Worm (Caenorhabditis elegans) whole organism, L1 larva: ENCODE measurements around the gene H13N06.7.

Source experiments
- C16A3.4 ChIP-seq: fragments of 150-350 bp; optimal IDR thresholded peaks from 2 replicates; lab custom pipeline; 2014; ENCODE audit warnings: missing biosample characterization, missing genetic modification characterization
- F16B12.6 ChIP-seq: fragments of 150-350 bp; optimal IDR thresholded peaks from 2 replicates; lab custom pipeline; 2014; ENCODE audit warnings: missing biosample characterization, missing genetic modification characterization
- Y116A8C.19 ChIP-seq: sonication (generic microtip); optimal IDR thresholded peaks from 2 replicates; lab custom pipeline; 2016; ENCODE audit warnings: missing compliant biosample characterization, missing genetic modification characterization, borderline replicate concordance
- aly-2 ChIP-seq: fragments of 150-350 bp; optimal IDR thresholded peaks from 2 replicates; lab custom pipeline; 2014; ENCODE audit warnings: missing biosample characterization, missing genetic modification characterization
- blmp-1 ChIP-seq: fragments of 150-350 bp; optimal IDR thresholded peaks from 2 replicates; lab custom pipeline; 2014; ENCODE audit warnings: missing biosample characterization, missing genetic modification characterization
- ceh-63 ChIP-seq: fragments of 200-800 bp; sonication (Bioruptor generic); optimal IDR thresholded peaks from 2 replicates; lab custom pipeline; 2018; ENCODE audit warnings: mild to moderate bottlenecking, missing genetic modification characterization, missing compliant biosample characterization
- ces-1 ChIP-seq: fragments of 150-350 bp; optimal IDR thresholded peaks from 2 replicates; lab custom pipeline; 2014; ENCODE audit warnings: missing biosample characterization, missing genetic modification reagents, missing genetic modification characterization
- dpl-1 ChIP-seq, 3 experiments: fragments of 150-350 bp in 2 of 3; sonication (generic microtip) in 1 of 3; optimal IDR thresholded peaks; 2 replicates each; lab custom pipeline; 2014 to 2017; ENCODE audit warnings: missing biosample characterization in 3 of 3, missing genetic modification characterization in 3 of 3, missing genetic modification reagents in 3 of 3
- efl-1 ChIP-seq, 4 experiments: fragments of 150-350 bp; optimal IDR thresholded peaks in 3 of 4; peaks in 1 of 4; 1 replicate in 1 of 4; 2 replicates in 3 of 4; lab custom pipeline; 2014; ENCODE audit warnings: missing biosample characterization in 2 of 4, missing genetic modification characterization in 2 of 4, missing genetic modification reagents in 2 of 4
- efl-3 ChIP-seq: fragments of 200-800 bp; sonication (Bioruptor generic); optimal IDR thresholded peaks from 2 replicates; lab custom pipeline; 2018; ENCODE audit warnings: mild to moderate bottlenecking, missing genetic modification characterization, missing compliant biosample characterization
- elt-3 ChIP-seq, 6 experiments: fragments of 150-350 bp in 1 of 6; sonication (generic microtip); optimal IDR thresholded peaks; 2 replicates each; lab custom pipeline; 2017 to 2018; ENCODE audit warnings: missing biosample characterization in 6 of 6, missing genetic modification characterization in 6 of 6, inconsistent platforms in 1 of 6
- fkh-10 ChIP-seq: sonication (generic microtip); optimal IDR thresholded peaks from 2 replicates; lab custom pipeline; 2017; ENCODE audit warnings: missing biosample characterization, missing genetic modification reagents, missing genetic modification characterization
- grh-1 ChIP-seq: fragments of 200-800 bp; sonication (Bioruptor generic); IDR thresholded peaks from 2 replicates; pipeline ENCODE4 v1.3.6; 2022; ENCODE audit warnings: missing genetic modification reagents, missing genetic modification characterization, missing compliant biosample characterization
- hlh-17 ChIP-seq: fragments of 200-800 bp; sonication (Bioruptor generic); optimal IDR thresholded peaks from 2 replicates; lab custom pipeline; 2018; ENCODE audit warnings: missing genetic modification characterization, mild to moderate bottlenecking, missing compliant biosample characterization, moderate library complexity, borderline replicate concordance
- lin-14 ChIP-seq: fragments of 200-800 bp; sonication (Bioruptor generic); optimal IDR thresholded peaks from 2 replicates; lab custom pipeline; 2018; ENCODE audit warnings: mild to moderate bottlenecking, missing genetic modification characterization, moderate library complexity, missing compliant biosample characterization
- lin-15B ChIP-seq: fragments of 150-350 bp; sonication (generic microtip); optimal IDR thresholded peaks from 3 replicates; lab custom pipeline; 2014; ENCODE audit warnings: missing biosample characterization, missing genetic modification characterization
- lin-35 ChIP-seq, 2 experiments: fragments of 150-350 bp; optimal IDR thresholded peaks; 2 replicates each; lab custom pipeline; 2014; ENCODE audit warnings: missing biosample characterization in 2 of 2, missing genetic modification characterization in 2 of 2, missing genetic modification reagents in 2 of 2
- lir-3 ChIP-seq: sonication (generic microtip); optimal IDR thresholded peaks from 2 replicates; lab custom pipeline; 2016; ENCODE audit warnings: mild to moderate bottlenecking, missing genetic modification characterization, moderate library complexity, missing compliant biosample characterization; ENCODE audit not compliant: poor library complexity
- mdl-1 ChIP-seq, 2 experiments: fragments of 150-350 bp; optimal IDR thresholded peaks; 2 replicates each; lab custom pipeline; 2014 to 2017; ENCODE audit warnings: missing biosample characterization in 2 of 2, missing genetic modification characterization in 2 of 2, inconsistent platforms in 1 of 2
- mef-2 ChIP-seq: fragments of 150-350 bp; optimal IDR thresholded peaks from 2 replicates; lab custom pipeline; 2014; ENCODE audit warnings: missing biosample characterization, missing genetic modification characterization
- mep-1 ChIP-seq: fragments of 150-350 bp; optimal IDR thresholded peaks from 2 replicates; lab custom pipeline; 2014; ENCODE audit warnings: missing biosample characterization, missing genetic modification characterization
- nhr-12 ChIP-seq: sonication (generic microtip); optimal IDR thresholded peaks from 2 replicates; lab custom pipeline; 2017; ENCODE audit warnings: missing biosample characterization, missing genetic modification characterization
- nhr-19 ChIP-seq: fragments of 200-800 bp; sonication (Bioruptor generic); conservative IDR thresholded peaks from 2 replicates; pipeline ENCODE4 v1.3.6; 2022; ENCODE audit warnings: missing genetic modification characterization, missing compliant biosample characterization
- nhr-20 ChIP-seq: sonication (generic microtip); optimal IDR thresholded peaks from 2 replicates; lab custom pipeline; 2016; ENCODE audit warnings: mild to moderate bottlenecking, missing genetic modification characterization, missing compliant biosample characterization
- nhr-47 ChIP-seq: sonication (generic microtip); optimal IDR thresholded peaks from 2 replicates; lab custom pipeline; 2016; ENCODE audit warnings: mild to moderate bottlenecking, missing genetic modification characterization, moderate library complexity, missing compliant biosample characterization
- nhr-71 ChIP-seq: sonication (generic microtip); optimal IDR thresholded peaks from 2 replicates; lab custom pipeline; 2016; ENCODE audit warnings: mild to moderate bottlenecking, missing genetic modification characterization, moderate library complexity, missing compliant biosample characterization
- nhr-85 ChIP-seq: sonication (generic microtip); peaks from one replicate; lab custom pipeline; 2016; ENCODE audit warnings: missing genetic modification characterization, inconsistent platforms, missing compliant biosample characterization
- nhr-90 ChIP-seq: sonication (generic microtip); optimal IDR thresholded peaks from 2 replicates; lab custom pipeline; 2016; ENCODE audit warnings: mild to moderate bottlenecking, missing genetic modification characterization, missing compliant biosample characterization; ENCODE audit not compliant: poor library complexity
- pqm-1 ChIP-seq: sonication (generic microtip); optimal IDR thresholded peaks from 3 replicates; lab custom pipeline; 2017; ENCODE audit warnings: missing biosample characterization, missing genetic modification characterization
- rnt-1 ChIP-seq: sonication (generic microtip); optimal IDR thresholded peaks from 2 replicates; lab custom pipeline; 2016; ENCODE audit warnings: mild to moderate bottlenecking, missing genetic modification characterization, moderate library complexity, missing compliant biosample characterization
- skn-1 ChIP-seq: fragments of 150-350 bp; optimal IDR thresholded peaks from 2 replicates; lab custom pipeline; 2014; ENCODE audit warnings: missing biosample characterization, missing genetic modification characterization
- snu-23 ChIP-seq: sonication (generic microtip); optimal IDR thresholded peaks from 2 replicates; lab custom pipeline; 2016; ENCODE audit warnings: missing genetic modification characterization, missing compliant biosample characterization
- sox-4 ChIP-seq: sonication (generic microtip); optimal IDR thresholded peaks from 2 replicates; lab custom pipeline; 2016; ENCODE audit warnings: missing genetic modification characterization, missing compliant biosample characterization
- sup-37 ChIP-seq: fragments of 200-800 bp; sonication (Bioruptor generic); optimal IDR thresholded peaks from 2 replicates; lab custom pipeline; 2018; ENCODE audit warnings: mild to moderate bottlenecking, missing genetic modification characterization, missing compliant biosample characterization
- unc-30 ChIP-seq: sonication (generic microtip); optimal IDR thresholded peaks from 2 replicates; lab custom pipeline; 2017; ENCODE audit warnings: missing biosample characterization, missing genetic modification characterization
- unc-62 ChIP-seq: fragments of 150-350 bp; optimal IDR thresholded peaks from 2 replicates; lab custom pipeline; 2014; ENCODE audit warnings: missing biosample characterization, missing genetic modification reagents, missing genetic modification characterization
- unc-86 ChIP-seq: sonication (generic microtip); optimal IDR thresholded peaks from 2 replicates; lab custom pipeline; 2016; ENCODE audit warnings: missing genetic modification characterization, missing compliant biosample characterization
- xbp-1 ChIP-seq: sonication (generic microtip); optimal IDR thresholded peaks from 2 replicates; lab custom pipeline; 2016; ENCODE audit warnings: missing genetic modification characterization, missing compliant biosample characterization
- zip-4 ChIP-seq: fragments of 200-800 bp; sonication (Bioruptor generic); optimal IDR thresholded peaks from 2 replicates; lab custom pipeline; 2018; ENCODE audit warnings: mild to moderate bottlenecking, missing genetic modification characterization, moderate library complexity, missing compliant biosample characterization
- ztf-11 ChIP-seq, 2 experiments: sonication (generic microtip); optimal IDR thresholded peaks; 2 replicates each; lab custom pipeline; 2016 to 2017; ENCODE audit warnings: missing genetic modification characterization in 2 of 2, missing biosample characterization in 1 of 2, missing compliant biosample characterization in 1 of 2

The H13N06.7 gene

ce11 chrX:15496927-15497605 lies 5.9 kb upstream of the H13N06.7 start, which contains the start of gene suox-1:
TSS of gene suox-1 (plus strand) at chrX:15497555.
- peak; percentile 20 for TF ChIP-seq C16A3.4 (tag; lab: Kevin White, UChicago)
- TF ChIP-seq nhr-71 (tag; lab: Kevin White, UChicago): peak; percentile 53
- TF ChIP-seq nhr-20 (tag; lab: Kevin White, UChicago): peak; percentile 66
- TF ChIP-seq lin-35 (GFP tag; optimal IDR thresholded peaks at IDR 0.05; lab: Kevin White, UChicago): peak in 1 of 2 experiments; percentile 57
- no peak for TF ChIP-seq ceh-63 (GFP tag; lab: Kevin White, UChicago)
- no peak for TF ChIP-seq sup-37
- peak; percentile 78 for TF ChIP-seq grh-1
- peak; percentile 43 for TF ChIP-seq blmp-1 (tag; lab: Kevin White, UChicago)
- TF ChIP-seq mep-1: no peak
- TF ChIP-seq nhr-19 (GFP tag; lab: Robert Waterston, UW): 0 out of 2 replicates have a peak, but pooled peaks have one; percentile 16
- TF ChIP-seq nhr-90 (tag; lab: Kevin White, UChicago): peak; percentile 47
- no peak for TF ChIP-seq unc-86 (tag; lab: Kevin White, UChicago)
- TF ChIP-seq mdl-1 (tag; optimal IDR thresholded peaks at IDR 0.05; lab: Kevin White, UChicago): peak in 1 of 2 experiments; percentile 61
- TF ChIP-seq unc-62 (GFP tag; lab: Kevin White, UChicago): no peak
- no peak for TF ChIP-seq unc-30 (tag; lab: Kevin White, UChicago)
- TF ChIP-seq snu-23 (GFP tag; lab: Kevin White, UChicago): peak; percentile 65
- no peak for TF ChIP-seq sox-4
- peak in 1 of 6 experiments; percentile 42 for TF ChIP-seq elt-3 (tag; optimal IDR thresholded peaks at IDR 0.05; lab: Kevin White, UChicago)
- peak in 1 of 3 experiments; percentile 12 for TF ChIP-seq dpl-1 (GFP tag; optimal IDR thresholded peaks at IDR 0.05; lab: Kevin White, UChicago)
- no peak for TF ChIP-seq aly-2 (tag; lab: Kevin White, UChicago)
- TF ChIP-seq lin-14 (GFP tag; lab: Kevin White, UChicago): peak; percentile 68
- no peak for TF ChIP-seq skn-1 (tag; lab: Kevin White, UChicago)
- TF ChIP-seq F16B12.6 (tag; lab: Kevin White, UChicago): no peak
- no peak for TF ChIP-seq rnt-1 (tag; lab: Kevin White, UChicago)
- TF ChIP-seq nhr-85 (tag; lab: Kevin White, UChicago): peak; percentile 92
- TF ChIP-seq xbp-1 (tag; lab: Kevin White, UChicago): no peak
- no peak for TF ChIP-seq fkh-10 (GFP tag; lab: Kevin White, UChicago)
- TF ChIP-seq nhr-47 (tag; lab: Kevin White, UChicago): peak; percentile 4
- TF ChIP-seq lin-15B (tag; lab: Kevin White, UChicago): no peak
- TF ChIP-seq mef-2 (tag; lab: Kevin White, UChicago): no peak
- TF ChIP-seq efl-3 (GFP tag; lab: Kevin White, UChicago): no peak
- TF ChIP-seq efl-1 (optimal IDR thresholded peaks at IDR 0.05; lab: Kevin White, UChicago): no peak
- peak in 1 of 2 experiments; percentile 75 for TF ChIP-seq efl-1 (GFP tag; optimal IDR thresholded peaks at IDR 0.05 in 1 of 2; lab: Kevin White, UChicago)
- TF ChIP-seq lir-3 (tag; lab: Kevin White, UChicago): no peak
- TF ChIP-seq Y116A8C.19 (tag; lab: Kevin White, UChicago): no peak
- no peak for TF ChIP-seq nhr-12 (tag; lab: Kevin White, UChicago)
- no peak for TF ChIP-seq pqm-1
- no peak for TF ChIP-seq ces-1 (GFP tag; lab: Kevin White, UChicago)

DNA sequence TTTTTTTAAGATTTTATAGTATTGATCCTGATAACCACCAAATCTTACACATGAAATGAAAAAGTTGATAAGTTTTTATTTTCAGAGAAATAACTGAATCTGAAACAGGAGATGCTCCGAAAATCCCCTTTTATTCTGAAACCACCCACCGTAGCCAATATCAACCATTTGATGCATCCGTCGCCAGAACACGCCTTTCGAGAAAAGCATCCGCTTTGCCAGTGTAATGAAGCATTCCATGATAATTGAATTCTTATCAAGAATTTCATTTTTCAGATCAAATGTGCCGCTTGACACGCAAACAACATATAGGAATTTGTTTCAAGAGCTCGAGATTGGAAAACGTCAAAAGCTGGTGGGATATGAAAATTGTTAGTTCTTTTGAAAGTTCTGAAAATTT lies 1.9 kb downstream of the H13N06.7 start, which contains the start of gene tbh-1:
Gene tbh-1, minus strand, starts transcription at position 101 of the 400 bp plus-strand sequence.
- TF ChIP-seq nhr-71 (tag; lab: Kevin White, UChicago): no peak
- no peak for TF ChIP-seq ztf-11 (tag; optimal IDR thresholded peaks at IDR 0.05; lab: Kevin White, UChicago)
- no peak for TF ChIP-seq zip-4 (GFP tag; lab: Kevin White, UChicago)
- no peak for TF ChIP-seq hlh-17 (GFP tag; lab: Kevin White, UChicago)
